Fruit fly (Drosophila melanogaster): ENCODE results near the gene Osi5.
A peak's percentile ranks its signal among the peaks of the same experiment; 100 is the strongest.

Osi5 gene

DNA sequence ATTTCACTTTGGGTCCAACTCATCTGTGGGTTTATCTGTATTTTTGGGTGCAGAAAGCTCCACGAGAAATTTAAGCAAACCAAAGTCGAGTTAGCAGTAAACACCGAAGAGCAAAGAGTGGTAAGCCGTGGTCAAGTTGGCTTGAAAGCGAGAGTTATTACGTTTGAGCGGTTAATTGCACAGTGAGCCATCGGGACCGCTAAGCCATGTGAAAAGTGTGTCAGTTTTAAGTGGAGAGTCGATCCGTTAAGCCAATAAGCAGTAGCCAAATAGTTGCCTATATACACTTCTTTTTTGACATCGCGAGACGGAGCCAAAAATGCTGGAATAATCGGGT, 16.3 kb upstream of the Osi5 start:
- TF ChIP-seq CG42726 (GFP tag; IDR thresholded peaks at IDR 0.05; ENCODE audit: partially characterized antibody) (no peak), knrl (GFP tag; IDR thresholded peaks at IDR 0.05; ENCODE audit: partially characterized antibody) (no peak), disco-r (GFP tag; optimal IDR thresholded peaks at IDR 0.05) (no peak), Hr78 (GFP tag; optimal IDR thresholded peaks at IDR 0.05) (peak in 1 of 2 experiments; percentile 9), cas (GFP tag; IDR thresholded peaks at IDR 0.05) (no peak), Blimp-1 (GFP tag; optimal IDR thresholded peaks at IDR 0.05) (peak; percentile 95), rib (GFP tag; IDR thresholded peaks at IDR 0.05) (no peak), oc (tag; optimal IDR thresholded peaks at IDR 0.05) (peak; percentile 23), ci (GFP tag; IDR thresholded peaks at IDR 0.05) (no peak), kni (GFP tag; optimal IDR thresholded peaks at IDR 0.05) (peak; percentile 65), her (GFP tag; optimal IDR thresholded peaks at IDR 0.05) (no peak), Sox102F (GFP tag; optimal IDR thresholded peaks at IDR 0.05) (no peak), repo (GFP tag; optimal IDR thresholded peaks at IDR 0.05) (no peak), Sin3A (optimal IDR thresholded peaks at IDR 0.05) (no peak), Poxn (GFP tag; IDR thresholded peaks at IDR 0.05) (no peak), ato (GFP tag; IDR thresholded peaks at IDR 0.05; ENCODE audit: partially characterized antibody) (no peak), BEAF-32 (GFP tag; optimal IDR thresholded peaks at IDR 0.05) (no peak)

dm6 chr3R:6214227-6214626, 13.1 kb upstream of the Osi5 start:
- no peak for TF ChIP-seq z (GFP tag; IDR thresholded peaks at IDR 0.05)
- peak; percentile 35 for TF ChIP-seq Sox102F (GFP tag; optimal IDR thresholded peaks at IDR 0.05)
- no peak for TF ChIP-seq CG16813 (GFP tag; IDR thresholded peaks at IDR 0.05; ENCODE audit: partially characterized antibody)
- no peak for TF ChIP-seq hbn (GFP tag; IDR thresholded peaks at IDR 0.05; ENCODE audit: partially characterized antibody)
- no peak for TF ChIP-seq CG13624 (GFP tag; optimal IDR thresholded peaks at IDR 0.05)
- peak; percentile 2 for TF ChIP-seq Blimp-1 (GFP tag; optimal IDR thresholded peaks at IDR 0.05)
- peak; percentile 79 for TF ChIP-seq Drgx (GFP tag; IDR thresholded peaks at IDR 0.05)
- no peak for TF ChIP-seq CG8089 (GFP tag; optimal IDR thresholded peaks at IDR 0.05)
- TF ChIP-seq CG18011 (GFP tag; optimal IDR thresholded peaks at IDR 0.05), result no peak
- TF ChIP-seq CG7271 (tag; optimal IDR thresholded peaks at IDR 0.05), result no peak
- peak; percentile 35 for TF ChIP-seq sens (GFP tag)
- TF ChIP-seq CG12391 (tag; optimal IDR thresholded peaks at IDR 0.05), result no peak
- no peak for TF ChIP-seq crp (GFP tag; optimal IDR thresholded peaks at IDR 0.05)
- peak; percentile 8 for TF ChIP-seq CG11504 (tag; optimal IDR thresholded peaks at IDR 0.05)
- no peak for TF ChIP-seq CkIIα-i1 (GFP tag; IDR thresholded peaks at IDR 0.05)
- TF ChIP-seq seq (GFP tag; IDR thresholded peaks at IDR 0.05), result no peak
- peak; percentile 26 for TF ChIP-seq ATbp (GFP tag; optimal IDR thresholded peaks at IDR 0.05)
- peak; percentile 5 for TF ChIP-seq gem (tag; optimal IDR thresholded peaks at IDR 0.05)
- TF ChIP-seq oc (tag; optimal IDR thresholded peaks at IDR 0.05), result no peak
- no peak for TF ChIP-seq prd (optimal IDR thresholded peaks at IDR 0.05)
- TF ChIP-seq prd (GFP tag; IDR thresholded peaks at IDR 0.05), result 0 out of 3 replicates have a peak, but pooled peaks have one; percentile 5

- TF ChIP-seq Ada2b (GFP tag; IDR thresholded peaks at IDR 0.05) (no peak), aop (GFP tag; IDR thresholded peaks at IDR 0.05) (no peak), tll (GFP tag; optimal IDR thresholded peaks at IDR 0.05) (peak in 1 of 2 experiments; percentile 62), CG10543 (GFP tag; optimal IDR thresholded peaks at IDR 0.05) (no peak), sr (GFP tag; IDR thresholded peaks at IDR 0.05) (0 out of 3 replicates have a peak, but pooled peaks have one; percentile 48), jing (GFP tag; optimal IDR thresholded peaks at IDR 0.05) (no peak), Fer3 (tag; optimal IDR thresholded peaks at IDR 0.05) (no peak), Spps (tag; optimal IDR thresholded peaks at IDR 0.05) (no peak), dysf (GFP tag; IDR thresholded peaks at IDR 0.05) (0 out of 3 replicates have a peak, but pooled peaks have one; percentile 10), CG4820 (GFP tag; optimal IDR thresholded peaks at IDR 0.05) (no peak), CG6683 (GFP tag; optimal IDR thresholded peaks at IDR 0.05) (no peak), CG6689 (GFP tag; IDR thresholded peaks at IDR 0.05) (no peak), ken (GFP tag; IDR thresholded peaks at IDR 0.05) (0 out of 3 replicates have a peak, but pooled peaks have one; percentile 14)
These were observed 12.0 kb upstream of the Osi5 start, which contains the start of gene Osi3 for dm6 chr3R:6215053-6215882. TSS of gene Osi3 (plus strand) at chr3R:6215832.

Measured in whole organism, embryonic.